Fruit fly (Drosophila melanogaster): ENCODE data around the gene CG9674.

- TF ChIP-seq Snoo (tag; optimal IDR thresholded peaks at IDR 0.05), result no peak
- TF ChIP-seq CG8301 (tag; optimal IDR thresholded peaks at IDR 0.05), result no peak
- TF ChIP-seq fd96Ca (GFP tag; IDR thresholded peaks at IDR 0.05), result no peak
Measured at dm6 chr3L:16807558-16807957, at the start of gene CG9674.
